Fruit fly (Drosophila melanogaster) whole organism, embryonic: ENCODE data around the gene CG42784.
A peak's percentile ranks its signal among the peaks of the same experiment; 100 is the strongest.

ENCODE experiments used
- Atf6 ChIP-seq: fragments of 200-800 bp; sonication (Bioruptor generic); IDR thresholded peaks from 2 replicates; pipeline ENCODE4 v1.3.6; 2022; ENCODE audit warnings: missing biosample characterization, missing genetic modification characterization
- B-H2 ChIP-seq: fragments of 200-800 bp; sonication (Bioruptor generic); optimal IDR thresholded peaks from 2 replicates; lab custom pipeline; 2018; ENCODE audit warnings: missing biosample characterization, mild to moderate bottlenecking, missing genetic modification characterization
- BEAF-32 ChIP-seq: fragments of 200-800 bp; sonication (Bioruptor generic); optimal IDR thresholded peaks from 3 replicates; lab custom pipeline; 2017; ENCODE audit warnings: missing biosample characterization, missing genetic modification characterization, mild to moderate bottlenecking, moderate library complexity, missing genetic modification reagents
- CG10565 ChIP-seq: fragments of 200-800 bp; sonication (Bioruptor generic); optimal IDR thresholded peaks from 3 replicates; lab custom pipeline; 2016; ENCODE audit warnings: missing biosample characterization, mild to moderate bottlenecking, missing genetic modification characterization
- CG10979 ChIP-seq: fragments of 200-800 bp; sonication (Bioruptor generic); optimal IDR thresholded peaks from 2 replicates; lab custom pipeline; 2018; ENCODE audit warnings: missing biosample characterization, mild to moderate bottlenecking, missing genetic modification characterization, moderate library complexity
- CG11093 ChIP-seq: fragments of 200-800 bp; sonication (Bioruptor generic); IDR thresholded peaks from 3 replicates; pipeline ENCODE4 v1.3.6; 2022; ENCODE audit warnings: missing biosample characterization, missing genetic modification characterization
- CG12104 ChIP-seq: fragments of 200-800 bp; sonication (Bioruptor generic); optimal IDR thresholded peaks from 3 replicates; lab custom pipeline; 2016; ENCODE audit warnings: missing biosample characterization, missing genetic modification characterization
- CG13287 ChIP-seq: fragments of 200-800 bp; sonication (Bioruptor generic); IDR thresholded peaks from 2 replicates; pipeline ENCODE4 v1.3.6; 2022; ENCODE audit warnings: missing biosample characterization, missing genetic modification characterization; ENCODE audit not compliant: partially characterized antibody
- CG14965 ChIP-seq: fragments of 200-800 bp; sonication (Bioruptor generic); optimal IDR thresholded peaks from 2 replicates; lab custom pipeline; 2016; ENCODE audit warnings: missing biosample characterization, missing genetic modification characterization, borderline replicate concordance
- CG16863 ChIP-seq: fragments of 200-800 bp; sonication (Bioruptor generic); optimal IDR thresholded peaks from 3 replicates; lab custom pipeline; 2016; ENCODE audit warnings: missing biosample characterization, missing genetic modification characterization
- CG17385 ChIP-seq: fragments of 200-800 bp; sonication (Bioruptor generic); optimal IDR thresholded peaks from 3 replicates; lab custom pipeline; 2018; ENCODE audit warnings: missing biosample characterization, mild to moderate bottlenecking, missing genetic modification characterization
- CG17612 ChIP-seq: fragments of 200-800 bp; sonication (Bioruptor generic); IDR thresholded peaks from 2 replicates; pipeline ENCODE4 v1.3.6; 2022; ENCODE audit warnings: missing biosample characterization, missing genetic modification characterization
- CG18764 ChIP-seq: fragments of 200-800 bp; sonication (Bioruptor generic); optimal IDR thresholded peaks from 3 replicates; lab custom pipeline; 2016; ENCODE audit warnings: missing biosample characterization, missing genetic modification characterization
- CG30403 ChIP-seq: fragments of 200-800 bp; sonication (Bioruptor generic); optimal IDR thresholded peaks from 3 replicates; lab custom pipeline; 2016; ENCODE audit warnings: missing biosample characterization, missing genetic modification characterization
- CG30431 ChIP-seq: fragments of 200-800 bp; sonication (Bioruptor generic); optimal IDR thresholded peaks from 2 replicates; lab custom pipeline; 2017; ENCODE audit warnings: missing biosample characterization, missing genetic modification characterization
- CG33213 ChIP-seq: fragments of 200-800 bp; sonication (Bioruptor generic); optimal IDR thresholded peaks from 3 replicates; lab custom pipeline; 2016; ENCODE audit warnings: missing biosample characterization, missing genetic modification characterization
- CG3995 ChIP-seq: fragments of 200-800 bp; sonication (Bioruptor generic); optimal IDR thresholded peaks from 3 replicates; lab custom pipeline; 2016; ENCODE audit warnings: missing biosample characterization, missing genetic modification characterization
- CG4854 ChIP-seq: fragments of 200-800 bp; sonication (Bioruptor generic); optimal IDR thresholded peaks from 2 replicates; lab custom pipeline; 2016; ENCODE audit warnings: missing biosample characterization, missing genetic modification characterization, inconsistent platforms
- CG8388 ChIP-seq: fragments of 200-800 bp; sonication (Bioruptor generic); optimal IDR thresholded peaks from 2 replicates; lab custom pipeline; 2019; ENCODE audit warnings: missing biosample characterization, mild to moderate bottlenecking, missing genetic modification characterization, moderate library complexity
- CG8765 ChIP-seq: fragments of 200-800 bp; sonication (Bioruptor generic); IDR thresholded peaks from 2 replicates; pipeline ENCODE4 v1.3.6; 2022; ENCODE audit warnings: missing biosample characterization, missing genetic modification characterization
- CG9215 ChIP-seq: fragments of 200-800 bp; sonication (Bioruptor generic); IDR thresholded peaks from 2 replicates; pipeline ENCODE4 v1.3.6; 2022; ENCODE audit warnings: missing biosample characterization, missing genetic modification characterization
- CG9797 ChIP-seq: fragments of 200-800 bp; sonication (Bioruptor generic); optimal IDR thresholded peaks from 3 replicates; lab custom pipeline; 2018; ENCODE audit warnings: missing biosample characterization, mild to moderate bottlenecking, missing genetic modification characterization
- D19B ChIP-seq: fragments of 200-800 bp; sonication (Bioruptor generic); optimal IDR thresholded peaks from 2 replicates; lab custom pipeline; 2017; ENCODE audit warnings: missing biosample characterization, mild to moderate bottlenecking, missing genetic modification characterization
- Doc2 ChIP-seq: fragments of 200-800 bp; sonication (Bioruptor generic); IDR thresholded peaks from 2 replicates; pipeline ENCODE4 v1.3.6; 2022; ENCODE audit warnings: missing biosample characterization, missing genetic modification characterization
- ERR ChIP-seq: fragments of 200-800 bp; sonication (Bioruptor generic); optimal IDR thresholded peaks from 2 replicates; lab custom pipeline; 2016; ENCODE audit warnings: missing biosample characterization, missing genetic modification characterization
- Gsc ChIP-seq: fragments of 200-800 bp; sonication (Bioruptor generic); IDR thresholded peaks from 2 replicates; pipeline ENCODE4 v1.3.6; 2022; ENCODE audit warnings: missing biosample characterization, missing genetic modification characterization
- Hand ChIP-seq: fragments of 200-800 bp; sonication (Bioruptor generic); optimal IDR thresholded peaks from 2 replicates; lab custom pipeline; 2017; ENCODE audit warnings: mild to moderate bottlenecking, missing biosample characterization, missing genetic modification reagents, missing genetic modification characterization
- HmgD ChIP-seq: fragments of 200-800 bp; sonication (Bioruptor generic); optimal IDR thresholded peaks from 3 replicates; lab custom pipeline; 2016; ENCODE audit warnings: missing biosample characterization, missing genetic modification characterization
- Lhr ChIP-seq: fragments of 200-800 bp; sonication (Bioruptor generic); optimal IDR thresholded peaks from 3 replicates; lab custom pipeline; 2017; ENCODE audit warnings: mild to moderate bottlenecking, missing biosample characterization, missing genetic modification reagents, missing genetic modification characterization
- PHDP ChIP-seq: fragments of 200-800 bp; sonication (Bioruptor generic); optimal IDR thresholded peaks from 3 replicates; lab custom pipeline; 2018; ENCODE audit warnings: missing biosample characterization, mild to moderate bottlenecking, missing genetic modification characterization, moderate library complexity
- Side ChIP-seq: fragments of 200-800 bp; sonication (Bioruptor generic); optimal IDR thresholded peaks from 2 replicates; lab custom pipeline; 2016; ENCODE audit warnings: missing biosample characterization, missing genetic modification characterization
- Sry-δ ChIP-seq: fragments of 200-800 bp; sonication (Bioruptor generic); optimal IDR thresholded peaks from 2 replicates; lab custom pipeline; 2016; ENCODE audit warnings: missing biosample characterization, missing genetic modification characterization
- dmrt11E ChIP-seq: fragments of 200-800 bp; sonication (Bioruptor generic); optimal IDR thresholded peaks from 3 replicates; lab custom pipeline; 2018; ENCODE audit warnings: missing biosample characterization, mild to moderate bottlenecking, missing genetic modification characterization, moderate library complexity
- emc ChIP-seq: fragments of 200-800 bp; sonication (Bioruptor generic); optimal IDR thresholded peaks from 2 replicates; lab custom pipeline; 2016; ENCODE audit warnings: missing biosample characterization, missing genetic modification characterization
- en ChIP-seq: fragments of 200-800 bp; sonication (Bioruptor generic); optimal IDR thresholded peaks from 2 replicates; lab custom pipeline; 2016; ENCODE audit warnings: missing biosample characterization, missing genetic modification characterization
- gsb ChIP-seq: fragments of 200-800 bp; sonication (Bioruptor generic); IDR thresholded peaks from 2 replicates; pipeline ENCODE4 v1.3.6; 2022; ENCODE audit warnings: missing biosample characterization, missing genetic modification characterization
- insv ChIP-seq, 2 experiments: fragments of 200-800 bp; sonication (Bioruptor generic); optimal IDR thresholded peaks; 3 replicates each; lab custom pipeline; 2016 to 2018; ENCODE audit warnings: missing biosample characterization in 2 of 2, missing genetic modification characterization in 2 of 2
- lab ChIP-seq: fragments of 200-800 bp; sonication (Bioruptor generic); optimal IDR thresholded peaks from 3 replicates; lab custom pipeline; 2017; ENCODE audit warnings: missing biosample characterization, missing genetic modification characterization, mild to moderate bottlenecking, moderate library complexity, missing genetic modification reagents
- lbe ChIP-seq: fragments of 200-800 bp; sonication (Bioruptor generic); optimal IDR thresholded peaks from 2 replicates; lab custom pipeline; 2016; ENCODE audit warnings: missing biosample characterization, mild to moderate bottlenecking, missing genetic modification characterization
- lilli ChIP-seq: fragments of 200-800 bp; sonication (Bioruptor generic); optimal IDR thresholded peaks from 3 replicates; lab custom pipeline; 2016; ENCODE audit warnings: missing biosample characterization, missing genetic modification characterization
- lov ChIP-seq, 2 experiments: fragments of 200-800 bp in 1 of 2; fragments of >200 bp in 1 of 2; sonication (Bioruptor generic) in 1 of 2; IDR thresholded peaks in 1 of 2; optimal IDR thresholded peaks in 1 of 2; 2 replicates in 1 of 2; 3 replicates in 1 of 2; pipeline versions ENCODE4 v1.3.6 to Lab custom; 2017 to 2022; ENCODE audit warnings: missing biosample characterization in 1 of 2, missing genetic modification characterization in 1 of 2
- org-1 ChIP-seq: fragments of 200-800 bp; sonication (Bioruptor generic); optimal IDR thresholded peaks from 2 replicates; lab custom pipeline; 2017; ENCODE audit warnings: missing biosample characterization, missing genetic modification characterization
- otp ChIP-seq: fragments of 200-800 bp; sonication (Bioruptor generic); IDR thresholded peaks from 3 replicates; pipeline ENCODE4, ENCODE4 v1.3.6; 2022; ENCODE audit warnings: missing biosample characterization, missing genetic modification characterization
- pb ChIP-seq: fragments of 200-800 bp; sonication (Bioruptor generic); optimal IDR thresholded peaks from 3 replicates; lab custom pipeline; 2016; ENCODE audit warnings: missing biosample characterization, missing genetic modification characterization
- pfk ChIP-seq: fragments of 200-800 bp; sonication (Bioruptor generic); optimal IDR thresholded peaks from 2 replicates; lab custom pipeline; 2018; ENCODE audit warnings: missing biosample characterization, mild to moderate bottlenecking, missing genetic modification characterization, moderate library complexity
- salm ChIP-seq: fragments of 200-800 bp; sonication (Bioruptor generic); optimal IDR thresholded peaks from 2 replicates; lab custom pipeline; 2018; ENCODE audit warnings: missing biosample characterization, mild to moderate bottlenecking, missing genetic modification characterization
- slou ChIP-seq: fragments of 200-800 bp; sonication (Bioruptor generic); optimal IDR thresholded peaks from 3 replicates; lab custom pipeline; 2016; ENCODE audit warnings: missing biosample characterization, missing genetic modification characterization
- sqz ChIP-seq: fragments of 200-800 bp; sonication (Bioruptor generic); optimal IDR thresholded peaks from 3 replicates; lab custom pipeline; 2018; ENCODE audit warnings: missing biosample characterization, mild to moderate bottlenecking, missing genetic modification characterization
- ssp ChIP-seq: fragments of 200-800 bp; sonication (Bioruptor generic); IDR thresholded peaks from 2 replicates; pipeline ENCODE4 v1.3.6; 2022; ENCODE audit warnings: missing biosample characterization, missing genetic modification characterization
- ttk ChIP-seq: fragments of 200-800 bp; sonication (Bioruptor generic); IDR thresholded peaks from 2 replicates; pipeline ENCODE4 v2.1.2; 2022; ENCODE audit warnings: missing biosample characterization, missing genetic modification characterization
- wor ChIP-seq: fragments of 200-800 bp; sonication (Bioruptor generic); IDR thresholded peaks from 2 replicates; pipeline ENCODE4 v1.3.6; 2022; ENCODE audit warnings: missing biosample characterization, missing genetic modification characterization

The CG42784 gene

dm6 chr2L:13445249-13445846 is 30.1 kb downstream of the CG42784 start, which contains the start of gene Hacd2 (continued):
- TF ChIP-seq pfk (GFP tag; lab: Kevin White, UChicago), result no peak
- TF ChIP-seq CG10565, result no peak
- TF ChIP-seq CG9797 (GFP tag; lab: Kevin White, UChicago), result peak; percentile 81
- TF ChIP-seq D19B (GFP tag; lab: Kevin White, UChicago), result no peak
- no peak for TF ChIP-seq lov (optimal IDR thresholded peaks at IDR 0.05; lab: Kevin White, UChicago)
- TF ChIP-seq lov (GFP tag; IDR thresholded peaks at IDR 0.05; lab: Robert Waterston, UW), result no peak
- no peak for TF ChIP-seq CG14965 (GFP tag; lab: Kevin White, UChicago)
- no peak for TF ChIP-seq gsb
- TF ChIP-seq BEAF-32 (GFP tag; lab: Kevin White, UChicago), result peak; percentile 45
- no peak for TF ChIP-seq otp (GFP tag; lab: Robert Waterston, UW)
- TF ChIP-seq insv (GFP tag; optimal IDR thresholded peaks at IDR 0.05; lab: Kevin White, UChicago), result peak; percentile 80 to 98
- TF ChIP-seq CG18764 (GFP tag; lab: Kevin White, UChicago), result peak; percentile 10
- peak; percentile 71 for TF ChIP-seq CG33213
- TF ChIP-seq Lhr (GFP tag; lab: Kevin White, UChicago), result peak; percentile 92
- peak; percentile 19 for TF ChIP-seq PHDP
- peak; percentile 53 for TF ChIP-seq ERR
- peak; percentile 74; the same call in 1 of the 2 replicates for TF ChIP-seq CG13287 (GFP tag; lab: Robert Waterston, UW)
- TF ChIP-seq CG30431, result no peak
- TF ChIP-seq CG4854 (GFP tag; lab: Kevin White, UChicago), result peak; percentile 37
- no peak for TF ChIP-seq org-1
- peak; percentile 34 for TF ChIP-seq B-H2 (GFP tag; lab: Kevin White, UChicago)
- TF ChIP-seq CG3995 (GFP tag; lab: Kevin White, UChicago), result no peak
- no peak for TF ChIP-seq CG16863 (GFP tag; lab: Kevin White, UChicago)
- TF ChIP-seq CG8765 (GFP tag; lab: Robert Waterston, UW), result no peak
- no peak for TF ChIP-seq dmrt11E (tag; lab: Kevin White, UChicago)
- no peak for TF ChIP-seq CG10979 (tag; lab: Kevin White, UChicago)
- TF ChIP-seq CG30403, result no peak
- TF ChIP-seq ssp (GFP tag; lab: Robert Waterston, UW), result 0 out of 2 replicates have a peak, but pooled peaks have one; percentile 10
- no peak for TF ChIP-seq lbe (GFP tag; lab: Kevin White, UChicago)
- no peak for TF ChIP-seq ttk
- peak; percentile 47 for TF ChIP-seq Sry-δ (GFP tag; lab: Kevin White, UChicago)
- peak; percentile 9 for TF ChIP-seq lilli (GFP tag; lab: Kevin White, UChicago)
- no peak for TF ChIP-seq Gsc (GFP tag; lab: Robert Waterston, UW)
- TF ChIP-seq Hand, result no peak
- TF ChIP-seq CG8388 (GFP tag; lab: Kevin White, UChicago), result no peak
- no peak for TF ChIP-seq CG9215 (GFP tag; lab: Robert Waterston, UW)
- TF ChIP-seq lab (GFP tag; lab: Kevin White, UChicago), result peak; percentile 3
- TF ChIP-seq slou (GFP tag; lab: Kevin White, UChicago), result no peak
- no peak for TF ChIP-seq CG17385 (GFP tag; lab: Kevin White, UChicago)
- TF ChIP-seq CG11093 (GFP tag; lab: Robert Waterston, UW), result no peak
- peak; percentile 72 for TF ChIP-seq HmgD
- TF ChIP-seq salm (tag; lab: Kevin White, UChicago), result no peak
- TF ChIP-seq pb, result no peak
- TF ChIP-seq sqz, result no peak
- TF ChIP-seq en (GFP tag; lab: Kevin White, UChicago), result no peak
- TF ChIP-seq wor (GFP tag; lab: Robert Waterston, UW), result no peak
- TF ChIP-seq Atf6, result no peak
- no peak for TF ChIP-seq Doc2 (GFP tag; lab: Robert Waterston, UW)
- no peak for TF ChIP-seq CG17612 (GFP tag; lab: Robert Waterston, UW)
- no peak for TF ChIP-seq CG12104 (GFP tag; lab: Kevin White, UChicago)
- no peak for TF ChIP-seq Side (GFP tag; lab: Kevin White, UChicago)
- TF ChIP-seq emc, result no peak
